Worm (Caenorhabditis elegans) whole organism, L2 larva: ENCODE results near the gene str-264.

Source experiments
- R02D3.7 ChIP-seq: fragments of 150-350 bp; optimal IDR thresholded peaks from 2 replicates; lab custom pipeline; 2014; ENCODE audit warnings: missing biosample characterization, missing genetic modification characterization
- aly-2 ChIP-seq: fragments of 150-350 bp; optimal IDR thresholded peaks from 2 replicates; lab custom pipeline; 2014; ENCODE audit warnings: missing biosample characterization, missing genetic modification characterization
- ama-1 ChIP-seq: fragments of 150-350 bp; optimal IDR thresholded peaks from 2 replicates; lab custom pipeline; 2018; ENCODE audit warnings: inconsistent platforms
- blmp-1 ChIP-seq: sonication (generic microtip); optimal IDR thresholded peaks from 2 replicates; lab custom pipeline; 2017; ENCODE audit warnings: missing genetic modification characterization, mild to moderate bottlenecking, missing compliant biosample characterization, antibody characterized with exemption, moderate library complexity; ENCODE audit not compliant: insufficient read depth
- ceh-16 ChIP-seq: fragments of 150-350 bp; optimal IDR thresholded peaks from 2 replicates; lab custom pipeline; 2014; ENCODE audit warnings: missing biosample characterization, missing genetic modification characterization
- ceh-82 ChIP-seq: fragments of 150-350 bp; optimal IDR thresholded peaks from 2 replicates; lab custom pipeline; 2014; ENCODE audit warnings: missing biosample characterization, missing genetic modification characterization
- egl-27 ChIP-seq: sonication (generic microtip); optimal IDR thresholded peaks from 3 replicates; lab custom pipeline; 2017; ENCODE audit warnings: missing biosample characterization, missing genetic modification reagents, missing genetic modification characterization
- elt-3 ChIP-seq: sonication (generic microtip); optimal IDR thresholded peaks from 2 replicates; lab custom pipeline; 2017; ENCODE audit warnings: missing biosample characterization, missing genetic modification characterization
- fos-1 ChIP-seq: fragments of 150-350 bp; optimal IDR thresholded peaks from 2 replicates; lab custom pipeline; 2014; ENCODE audit warnings: missing biosample characterization, missing genetic modification characterization
- lin-11 ChIP-seq: fragments of 150-350 bp; sonication (generic microtip); optimal IDR thresholded peaks from 2 replicates; lab custom pipeline; 2014; ENCODE audit warnings: missing biosample characterization, missing genetic modification characterization, inconsistent platforms, mixed read lengths
- lin-13 ChIP-seq: fragments of 150-350 bp; optimal IDR thresholded peaks from 2 replicates; lab custom pipeline; 2014; ENCODE audit warnings: missing biosample characterization, missing genetic modification reagents, missing genetic modification characterization
- lin-39 ChIP-seq: fragments of 150-350 bp; optimal IDR thresholded peaks from 2 replicates; lab custom pipeline; 2014; ENCODE audit warnings: missing biosample characterization, missing genetic modification reagents, missing genetic modification characterization
- lsy-2 ChIP-seq, 2 experiments: fragments of 150-350 bp in 1 of 2; sonication (generic microtip) in 1 of 2; optimal IDR thresholded peaks; 2 replicates each; lab custom pipeline; 2014 to 2017; ENCODE audit warnings: missing biosample characterization in 2 of 2, missing genetic modification characterization in 2 of 2
- mab-5 ChIP-seq: fragments of 150-350 bp; optimal IDR thresholded peaks from 2 replicates; lab custom pipeline; 2014; ENCODE audit warnings: missing biosample characterization, missing genetic modification characterization
- mbf-1 ChIP-seq: sonication (generic microtip); optimal IDR thresholded peaks from 2 replicates; lab custom pipeline; 2017; ENCODE audit warnings: missing biosample characterization, missing genetic modification characterization
- mdl-1 ChIP-seq, 2 experiments: fragments of 150-350 bp in 1 of 2; sonication (generic microtip) in 1 of 2; optimal IDR thresholded peaks; 2 replicates each; lab custom pipeline; 2017; ENCODE audit warnings: missing biosample characterization in 2 of 2, missing genetic modification characterization in 2 of 2
- nhr-10 ChIP-seq: sonication (generic microtip); optimal IDR thresholded peaks from 2 replicates; lab custom pipeline; 2017; ENCODE audit warnings: missing biosample characterization, missing genetic modification characterization
- nhr-11 ChIP-seq: fragments of 150-350 bp; optimal IDR thresholded peaks from 2 replicates; lab custom pipeline; 2014; ENCODE audit warnings: missing biosample characterization, missing genetic modification characterization
- nhr-12 ChIP-seq: fragments of 150-350 bp; optimal IDR thresholded peaks from 2 replicates; lab custom pipeline; 2014; ENCODE audit warnings: missing biosample characterization, missing genetic modification characterization
- nhr-21 ChIP-seq: fragments of 150-350 bp; optimal IDR thresholded peaks from 2 replicates; lab custom pipeline; 2014; ENCODE audit warnings: missing biosample characterization, missing genetic modification characterization
- nhr-23 ChIP-seq: fragments of 150-350 bp; optimal IDR thresholded peaks from 2 replicates; lab custom pipeline; 2014; ENCODE audit warnings: missing biosample characterization, missing genetic modification reagents, missing genetic modification characterization
- nhr-25 ChIP-seq: fragments of 150-350 bp; sonication (generic microtip); optimal IDR thresholded peaks from 3 replicates; lab custom pipeline; 2014; ENCODE audit warnings: missing biosample characterization, missing genetic modification characterization
- nhr-6 ChIP-seq: fragments of 150-350 bp; optimal IDR thresholded peaks from 2 replicates; lab custom pipeline; 2014; ENCODE audit warnings: missing biosample characterization, missing genetic modification characterization
- nhr-77 ChIP-seq: fragments of 150-350 bp; optimal IDR thresholded peaks from 2 replicates; lab custom pipeline; 2014; ENCODE audit warnings: missing biosample characterization, missing genetic modification characterization
- peb-1 ChIP-seq: fragments of 150-350 bp; optimal IDR thresholded peaks from 2 replicates; lab custom pipeline; 2014; ENCODE audit warnings: missing biosample characterization, missing genetic modification characterization
- sem-4 ChIP-seq: fragments of 150-350 bp; optimal IDR thresholded peaks from 2 replicates; lab custom pipeline; 2014; ENCODE audit warnings: missing biosample characterization, missing genetic modification reagents, missing genetic modification characterization
- skn-1 ChIP-seq: sonication (generic microtip); optimal IDR thresholded peaks from 2 replicates; lab custom pipeline; 2017; ENCODE audit warnings: missing biosample characterization, missing genetic modification characterization
- sma-3 ChIP-seq: sonication (generic microtip); optimal IDR thresholded peaks from 2 replicates; lab custom pipeline; 2016; ENCODE audit warnings: missing genetic modification reagents, missing genetic modification characterization, missing compliant biosample characterization
- sma-9 ChIP-seq, 2 experiments: fragments of 150-350 bp in 1 of 2; sonication (generic microtip) in 1 of 2; optimal IDR thresholded peaks; 2 replicates each; lab custom pipeline; 2014 to 2016; ENCODE audit warnings: missing genetic modification characterization in 2 of 2, mild to moderate bottlenecking in 1 of 2, missing biosample characterization in 1 of 2, missing compliant biosample characterization in 1 of 2, missing genetic modification reagents in 1 of 2, moderate library complexity in 1 of 2
- unc-39 ChIP-seq: fragments of 150-350 bp; optimal IDR thresholded peaks from 2 replicates; lab custom pipeline; 2014; ENCODE audit warnings: missing biosample characterization, missing genetic modification characterization
- unc-55 ChIP-seq: fragments of 150-350 bp; sonication (generic microtip); optimal IDR thresholded peaks from 3 replicates; lab custom pipeline; 2014; ENCODE audit warnings: missing biosample characterization, missing genetic modification reagents, missing genetic modification characterization
- zag-1 ChIP-seq: fragments of 150-350 bp; optimal IDR thresholded peaks from 2 replicates; lab custom pipeline; 2014; ENCODE audit warnings: missing biosample characterization, missing genetic modification characterization
- ztf-1 ChIP-seq: fragments of 200-800 bp; sonication (Bioruptor generic); conservative IDR thresholded peaks from 2 replicates; pipeline ENCODE4 v1.3.6; 2022; ENCODE audit warnings: missing genetic modification characterization, missing compliant biosample characterization
- ztf-11 ChIP-seq: sonication (generic microtip); optimal IDR thresholded peaks from 2 replicates; lab custom pipeline; 2017; ENCODE audit warnings: missing biosample characterization, missing genetic modification characterization
- ztf-4 ChIP-seq: fragments of 150-350 bp; optimal IDR thresholded peaks from 2 replicates; lab custom pipeline; 2014; ENCODE audit warnings: missing biosample characterization, missing genetic modification characterization

Gene str-264

ce11 chrV:15493680-15494079 lies 1.3 kb upstream of the str-264 start, which contains the start of gene srh-218:
srh-218 (plus strand) TSS chrV:15493980.
- TF ChIP-seq skn-1 (tag; lab: Kevin White, UChicago) (no peak), R02D3.7 (tag; lab: Kevin White, UChicago) (no peak), nhr-10 (tag; lab: Kevin White, UChicago) (no peak)

ce11 chrV:15487764-15488163 lies 4.7 kb downstream of the str-264 start, which contains the start of gene srw-21:
srw-21 (plus strand) TSS chrV:15488064.
- no peak for TF ChIP-seq lin-11 (tag; lab: Kevin White, UChicago)
- no peak for TF ChIP-seq lsy-2 (tag; optimal IDR thresholded peaks at IDR 0.05; lab: Kevin White, UChicago)
- no peak for TF ChIP-seq ceh-82 (tag; lab: Kevin White, UChicago)
- no peak for TF ChIP-seq elt-3 (tag; lab: Kevin White, UChicago)
- no peak for TF ChIP-seq ztf-11 (tag; lab: Kevin White, UChicago)
- TF ChIP-seq skn-1 (tag; lab: Kevin White, UChicago) = no peak
- TF ChIP-seq egl-27 (tag; lab: Kevin White, UChicago) = no peak
- no peak for TF ChIP-seq ama-1 (lab: Kevin White, UChicago)
- TF ChIP-seq sma-9 (GFP tag; optimal IDR thresholded peaks at IDR 0.05; lab: Kevin White, UChicago) = no peak
- TF ChIP-seq sma-9 (tag; optimal IDR thresholded peaks at IDR 0.05; lab: Kevin White, UChicago) = no peak
- TF ChIP-seq nhr-23 (tag; lab: Kevin White, UChicago) = no peak
- no peak for TF ChIP-seq ztf-4
- no peak for TF ChIP-seq mab-5 (tag; lab: Kevin White, UChicago)
- TF ChIP-seq ceh-16 = no peak
- TF ChIP-seq nhr-10 (tag; lab: Kevin White, UChicago) = no peak
- TF ChIP-seq ztf-1 = no peak
- no peak for TF ChIP-seq unc-39
- no peak for TF ChIP-seq unc-55
- TF ChIP-seq, all 48 proteins: peak for 0

- TF ChIP-seq zag-1 (tag; lab: Kevin White, UChicago) (no peak), ztf-1 (no peak), mbf-1 (tag; lab: Kevin White, UChicago) (no peak), nhr-25 (tag; lab: Kevin White, UChicago) (no peak), lin-39 (tag; lab: Kevin White, UChicago) (no peak), mdl-1 (tag; optimal IDR thresholded peaks at IDR 0.05; lab: Kevin White, UChicago) (no peak), sma-3 (GFP tag; lab: Kevin White, UChicago) (no peak), peb-1 (tag; lab: Kevin White, UChicago) (no peak), nhr-11 (tag; lab: Kevin White, UChicago) (no peak), nhr-6 (tag; lab: Kevin White, UChicago) (no peak), nhr-10 (tag; lab: Kevin White, UChicago) (no peak), egl-27 (tag; lab: Kevin White, UChicago) (no peak), nhr-12 (tag; lab: Kevin White, UChicago) (no peak), nhr-21 (tag; lab: Kevin White, UChicago) (no peak), sma-9 (GFP tag; optimal IDR thresholded peaks at IDR 0.05; lab: Kevin White, UChicago) (no peak), sma-9 (tag; optimal IDR thresholded peaks at IDR 0.05; lab: Kevin White, UChicago) (no peak), nhr-77 (tag; lab: Kevin White, UChicago) (no peak), sem-4 (tag; lab: Kevin White, UChicago) (no peak), R02D3.7 (tag; lab: Kevin White, UChicago) (no peak), aly-2 (no peak)
Measured at ce11 chrV:15484537-15484936, 7.9 kb downstream of the str-264 start, which contains the start of gene C06B8.3. C06B8.3 (minus strand) TSS chrV:15484637.

DNA sequence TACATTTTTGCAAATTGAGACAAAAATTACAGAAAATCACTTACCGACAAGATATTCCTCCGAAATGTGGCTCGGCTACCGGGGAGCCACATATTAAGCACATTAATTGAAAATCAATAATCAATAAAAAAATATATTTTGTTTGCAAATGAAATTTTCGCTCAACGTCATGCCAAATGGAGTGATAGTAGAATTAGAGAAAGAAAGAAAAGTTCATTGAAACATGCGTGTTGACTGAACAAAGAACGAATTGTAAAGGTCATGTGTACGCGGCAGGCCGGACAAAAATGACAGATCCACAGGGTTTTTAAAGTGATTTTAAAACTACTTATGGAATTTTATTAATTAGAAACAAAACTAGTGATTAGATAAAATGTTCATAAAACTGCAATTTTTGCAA lies 8.9 kb downstream of the str-264 start:
- TF ChIP-seq nhr-77 (tag; lab: Kevin White, UChicago) = no peak
- peak; percentile 15 for TF ChIP-seq fos-1 (tag; lab: Kevin White, UChicago)
- no peak for TF ChIP-seq nhr-12 (tag; lab: Kevin White, UChicago)
- TF ChIP-seq nhr-25 (tag; lab: Kevin White, UChicago) = no peak
- no peak for TF ChIP-seq nhr-6 (tag; lab: Kevin White, UChicago)
- TF ChIP-seq sma-9 (GFP tag; optimal IDR thresholded peaks at IDR 0.05; lab: Kevin White, UChicago) = peak; percentile 59
- TF ChIP-seq sma-9 (tag; optimal IDR thresholded peaks at IDR 0.05; lab: Kevin White, UChicago) = no peak
- TF ChIP-seq aly-2 = no peak
- TF ChIP-seq elt-3 (tag; lab: Kevin White, UChicago) = no peak
- TF ChIP-seq mab-5 (tag; lab: Kevin White, UChicago) = no peak
- no peak for TF ChIP-seq sem-4 (tag; lab: Kevin White, UChicago)
- no peak for TF ChIP-seq lin-13 (GFP tag; lab: Kevin White, UChicago)
- no peak for TF ChIP-seq lsy-2 (tag; optimal IDR thresholded peaks at IDR 0.05; lab: Kevin White, UChicago)
- TF ChIP-seq lin-11 (tag; lab: Kevin White, UChicago) = no peak
- no peak for TF ChIP-seq sma-3 (GFP tag; lab: Kevin White, UChicago)
- TF ChIP-seq blmp-1 (tag; lab: Kevin White, UChicago) = no peak
- TF ChIP-seq, all 48 proteins: peak for 2
